Worm (Caenorhabditis elegans) whole organism, early embryonic: ENCODE results near the gene math-33.
"Not testable (repeated sequence)": the region's sequence is repeated elsewhere in the genome, so short reads cannot be mapped to it uniquely, and the experiment has no call there.

ENCODE experiments used
- B0310.2 ChIP-seq: sonication (generic microtip); optimal IDR thresholded peaks from 2 replicates; lab custom pipeline; 2016; ENCODE audit warnings: mild to moderate bottlenecking, missing genetic modification characterization, missing compliant biosample characterization
- F13C5.2 ChIP-seq: sonication (generic microtip); optimal IDR thresholded peaks from 2 replicates; lab custom pipeline; 2017; ENCODE audit warnings: mild to moderate bottlenecking, missing genetic modification characterization, inconsistent platforms, missing compliant biosample characterization
- aly-1 ChIP-seq: sonication (generic microtip); optimal IDR thresholded peaks from 2 replicates; lab custom pipeline; 2016; ENCODE audit warnings: missing genetic modification characterization, missing compliant biosample characterization
- ama-1 ChIP-seq: fragments of 150-350 bp; optimal IDR thresholded peaks from 2 replicates; lab custom pipeline; 2014
- ceh-13 ChIP-seq: fragments of 200-800 bp; sonication (Bioruptor generic); optimal IDR thresholded peaks from 2 replicates; lab custom pipeline; 2018; ENCODE audit warnings: mild to moderate bottlenecking, missing genetic modification characterization, missing compliant biosample characterization
- ceh-36 ChIP-seq: sonication (generic microtip); optimal IDR thresholded peaks from 2 replicates; lab custom pipeline; 2016; ENCODE audit warnings: missing genetic modification characterization, inconsistent platforms, missing compliant biosample characterization
- ets-7 ChIP-seq: sonication (generic microtip); optimal IDR thresholded peaks from 2 replicates; lab custom pipeline; 2016; ENCODE audit warnings: missing genotype, missing genetic modification characterization, missing compliant biosample characterization
- flt-1 ChIP-seq: fragments of 200-800 bp; sonication (Bioruptor generic); IDR thresholded peaks from 2 replicates; pipeline ENCODE4 v1.3.6; 2022; ENCODE audit warnings: missing genetic modification characterization, missing compliant biosample characterization
- hmbx-1 ChIP-seq: sonication (generic microtip); optimal IDR thresholded peaks from 2 replicates; lab custom pipeline; 2016; ENCODE audit warnings: mild to moderate bottlenecking, missing genetic modification characterization, missing compliant biosample characterization
- hmg-4 ChIP-seq: fragments of 200-800 bp; sonication (Bioruptor generic); optimal IDR thresholded peaks from 2 replicates; lab custom pipeline; 2018; ENCODE audit warnings: mild to moderate bottlenecking, missing genetic modification characterization, missing compliant biosample characterization
- hnd-1 ChIP-seq: sonication (generic microtip); optimal IDR thresholded peaks from 2 replicates; lab custom pipeline; 2016; ENCODE audit warnings: missing genetic modification characterization, missing compliant biosample characterization
- pes-1 ChIP-seq: fragments of 200-800 bp; sonication (Bioruptor generic); IDR thresholded peaks from 2 replicates; pipeline ENCODE4 v1.3.6; 2022; ENCODE audit warnings: missing genetic modification reagents, missing genetic modification characterization, missing compliant biosample characterization
- scrt-1 ChIP-seq: fragments of 200-800 bp; sonication (Bioruptor generic); IDR thresholded peaks from 2 replicates; pipeline ENCODE4 v1.3.6; 2022; ENCODE audit warnings: missing genetic modification characterization, missing compliant biosample characterization
- sea-1 ChIP-seq: fragments of 200-800 bp; sonication (Bioruptor generic); conservative IDR thresholded peaks from 2 replicates; pipeline ENCODE4 v1.3.6; 2022; ENCODE audit warnings: missing genetic modification characterization, missing compliant biosample characterization
- tbx-11 ChIP-seq: fragments of 200-800 bp; sonication (Bioruptor generic); IDR thresholded peaks from 2 replicates; pipeline ENCODE4 v1.3.6; 2022; ENCODE audit warnings: missing genetic modification characterization, missing compliant biosample characterization
- tbx-37 ChIP-seq: fragments of 200-800 bp; sonication (Bioruptor generic); conservative IDR thresholded peaks from 2 replicates; pipeline ENCODE4 v1.3.6; 2022; ENCODE audit warnings: missing genetic modification reagents, missing genetic modification characterization, missing compliant biosample characterization
- tra-4 ChIP-seq: sonication (generic microtip); optimal IDR thresholded peaks from 2 replicates; lab custom pipeline; 2017; ENCODE audit warnings: missing genetic modification characterization, missing compliant biosample characterization

math-33 gene

DNA sequence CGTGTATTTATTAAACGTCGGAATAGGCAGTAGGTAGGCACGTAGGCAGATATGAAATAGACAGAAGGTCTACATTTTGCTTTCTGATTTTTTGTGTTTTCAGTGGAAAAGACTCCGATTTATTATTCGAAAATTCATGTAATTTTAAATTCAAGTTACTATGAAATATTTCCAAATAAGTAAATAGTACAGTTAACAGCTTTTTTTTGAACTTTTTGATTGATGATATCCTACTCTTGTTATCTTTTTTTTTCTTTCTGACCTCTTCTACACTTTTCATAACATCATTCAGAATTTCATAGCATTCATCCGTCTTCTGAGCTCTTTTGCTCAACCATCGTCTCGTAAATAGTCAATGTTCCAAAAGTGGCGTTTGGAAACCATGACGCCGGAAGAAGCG is 15.1 kb upstream of the math-33 start, which contains the start of gene cdkl-1:
Gene cdkl-1, plus strand, starts transcription at position 301 of the 400 bp plus-strand sequence.
- TF ChIP-seq sea-1 (no peak), ceh-36 (tag; lab: Kevin White, UChicago) (no peak)

DNA sequence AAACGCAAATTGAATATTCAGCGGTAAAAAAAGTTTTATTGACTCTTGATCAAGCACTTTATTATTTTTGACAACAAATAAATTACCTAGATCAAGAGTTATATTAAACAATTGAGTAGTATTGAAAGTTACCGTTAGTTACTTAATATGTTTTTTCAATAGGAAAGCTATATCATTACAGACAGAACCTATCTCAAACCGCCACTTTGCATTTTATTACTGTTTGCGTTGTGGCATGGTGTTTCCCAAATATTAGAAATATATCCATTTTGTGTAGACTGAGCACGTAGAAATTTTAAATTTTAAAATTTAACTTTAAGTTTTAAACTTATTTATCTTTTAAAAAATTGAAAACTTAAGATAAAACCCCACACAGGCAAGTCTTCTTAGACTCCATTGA is 9.3 kb upstream of the math-33 start:
- TF ChIP-seq tbx-11: no peak
- no peak for TF ChIP-seq hnd-1 (tag; lab: Kevin White, UChicago)
- no peak for TF ChIP-seq F13C5.2 (tag; lab: Kevin White, UChicago)
- TF ChIP-seq ceh-36 (tag; lab: Kevin White, UChicago): no peak

- not testable (repeated sequence) for TF ChIP-seq hmbx-1 (tag; lab: Kevin White, UChicago); aly-1; ama-1 (lab: Kevin White, UChicago)
Observed at ce11 chrV:11109647-11110046, 4.1 kb upstream of the math-33 start, which contains the start of gene Y42A5A.5. Gene Y42A5A.5 (minus strand): TSS chrV:11109747.

DNA sequence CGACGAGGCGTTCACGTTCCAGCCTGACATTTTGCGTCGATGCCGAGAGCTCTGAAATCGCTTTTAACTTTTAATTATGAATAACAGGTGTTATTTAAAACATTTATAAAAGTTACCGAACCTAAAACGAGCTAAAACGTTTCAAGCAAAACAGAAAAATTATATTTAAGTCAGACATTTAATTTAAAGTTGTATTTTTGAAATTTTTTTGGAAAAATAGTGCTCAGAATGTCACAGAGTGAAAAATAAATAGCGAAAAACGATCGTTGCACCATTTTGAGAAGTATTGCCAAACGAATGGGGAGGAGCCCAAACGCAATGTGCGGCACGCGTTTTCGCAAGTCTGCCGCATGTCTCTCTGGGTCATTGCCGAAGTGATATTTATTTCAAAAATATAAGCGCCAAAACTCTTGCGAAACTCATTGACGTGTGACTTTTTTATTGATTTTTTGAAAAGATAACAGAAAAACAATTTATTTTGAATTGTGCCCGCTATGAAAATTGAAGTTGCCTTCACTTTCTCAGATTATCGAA is 599 bp upstream of the math-33 start, which contains the start of gene erfa-3:
Gene erfa-3, minus strand, starts transcription at position 51 of the 534 bp plus-strand sequence.
- TF ChIP-seq tbx-37 (peak; percentile 61; the same call in 1 of the 2 replicates), aly-1 (peak; percentile 76), tra-4 (tag; lab: Kevin White, UChicago) (peak; percentile 62), hmbx-1 (tag; lab: Kevin White, UChicago) (peak; percentile 48), pes-1 (GFP tag; lab: Robert Waterston, UW) (no peak), hnd-1 (tag; lab: Kevin White, UChicago) (peak; percentile 55), ceh-13 (peak; percentile 60), sea-1 (peak; percentile 70; the same call in 1 of the 2 replicates), ets-7 (tag; lab: Kevin White, UChicago) (peak; percentile 53), flt-1 (GFP tag; lab: Robert Waterston, UW) (peak; percentile 49; the same call in 1 of the 2 replicates), B0310.2 (no peak), ceh-36 (tag; lab: Kevin White, UChicago) (peak; percentile 51), F13C5.2 (tag; lab: Kevin White, UChicago) (peak; percentile 91), ama-1 (lab: Kevin White, UChicago) (no peak), scrt-1 (GFP tag; lab: Robert Waterston, UW) (peak; percentile 51; the same call in 1 of the 2 replicates), tbx-11 (peak; percentile 74; the same call in 1 of the 2 replicates), hmg-4 (GFP tag; lab: Kevin White, UChicago) (peak; percentile 56)

DNA sequence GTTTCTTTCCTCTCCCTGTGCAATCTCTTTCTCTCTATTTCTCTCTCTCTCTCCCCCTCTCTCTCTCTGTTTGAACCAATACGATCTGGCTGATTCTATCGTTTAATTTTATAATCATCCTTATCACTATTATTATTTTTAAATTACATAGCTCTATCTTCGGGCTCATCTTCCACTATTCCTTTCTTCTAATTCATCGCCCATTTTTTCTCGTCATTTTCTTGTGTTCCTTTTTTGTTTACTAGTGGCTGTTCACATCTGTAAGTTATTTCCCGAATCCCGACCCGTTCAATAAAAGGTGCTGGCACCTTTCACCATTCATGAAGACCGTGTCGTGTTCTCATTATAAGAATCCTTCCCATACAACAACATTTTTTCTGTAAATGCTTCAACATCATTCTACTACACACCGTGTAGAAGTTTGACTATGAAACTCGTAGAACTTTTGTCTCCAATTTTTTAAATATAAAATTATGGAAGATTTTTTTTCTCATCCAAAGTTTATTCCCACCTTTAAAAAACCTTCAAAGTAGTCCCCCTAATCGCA is 4.5 kb downstream of the math-33 start:
- TF ChIP-seq hmg-4 (GFP tag; lab: Kevin White, UChicago) (no peak), hmbx-1 (tag; lab: Kevin White, UChicago) (no peak), pes-1 (GFP tag; lab: Robert Waterston, UW) (no peak), sea-1 (no peak), tbx-11 (no peak), aly-1 (no peak), tra-4 (tag; lab: Kevin White, UChicago) (no peak), hnd-1 (tag; lab: Kevin White, UChicago) (no peak), tbx-37 (no peak), ama-1 (lab: Kevin White, UChicago) (no peak), flt-1 (GFP tag; lab: Robert Waterston, UW) (no peak), ets-7 (tag; lab: Kevin White, UChicago) (no peak), B0310.2 (no peak), scrt-1 (GFP tag; lab: Robert Waterston, UW) (no peak), ceh-36 (tag; lab: Kevin White, UChicago) (no peak), ceh-13 (no peak), F13C5.2 (tag; lab: Kevin White, UChicago) (no peak)

DNA sequence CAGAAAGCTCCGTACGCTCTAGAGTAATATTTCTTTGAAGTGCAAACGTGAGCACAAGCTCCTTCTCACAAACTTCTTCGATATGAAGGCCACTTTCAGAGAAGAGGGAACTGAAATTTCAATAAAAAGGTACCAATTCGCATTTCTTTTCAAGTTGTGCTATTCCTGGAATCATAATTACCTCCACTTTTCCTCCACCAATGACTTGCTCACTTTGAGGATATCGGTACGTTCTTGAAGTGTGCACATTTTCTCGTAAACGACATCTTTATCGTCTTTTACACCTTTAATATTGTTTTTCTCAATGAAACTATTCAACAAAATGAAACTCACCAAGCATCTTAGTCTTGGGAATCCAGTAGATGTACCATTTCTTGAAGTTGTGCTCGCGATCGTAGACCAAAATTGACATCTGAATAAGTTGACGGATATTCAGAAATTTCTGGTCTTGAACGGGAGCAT is 5.6 kb downstream of the math-33 start, which contains the start of gene scb-1:
Gene scb-1, minus strand, starts transcription at position 412 of the 462 bp plus-strand sequence.
- no peak for TF ChIP-seq B0310.2
- TF ChIP-seq ama-1 (lab: Kevin White, UChicago): no peak

- TF ChIP-seq B0310.2 (no peak), hmg-4 (GFP tag; lab: Kevin White, UChicago) (no peak), F13C5.2 (tag; lab: Kevin White, UChicago) (no peak), ets-7 (tag; lab: Kevin White, UChicago) (no peak), ceh-13 (no peak), scrt-1 (GFP tag; lab: Robert Waterston, UW) (no peak), hmbx-1 (tag; lab: Kevin White, UChicago) (no peak), tbx-11 (no peak), tbx-37 (no peak), ama-1 (lab: Kevin White, UChicago) (no peak), flt-1 (GFP tag; lab: Robert Waterston, UW) (no peak), hnd-1 (tag; lab: Kevin White, UChicago) (no peak), sea-1 (no peak), aly-1 (no peak), tra-4 (tag; lab: Kevin White, UChicago) (no peak), ceh-36 (tag; lab: Kevin White, UChicago) (no peak)
Observed at ce11 chrV:11121247-11121646, 7.5 kb downstream of the math-33 start.

DNA sequence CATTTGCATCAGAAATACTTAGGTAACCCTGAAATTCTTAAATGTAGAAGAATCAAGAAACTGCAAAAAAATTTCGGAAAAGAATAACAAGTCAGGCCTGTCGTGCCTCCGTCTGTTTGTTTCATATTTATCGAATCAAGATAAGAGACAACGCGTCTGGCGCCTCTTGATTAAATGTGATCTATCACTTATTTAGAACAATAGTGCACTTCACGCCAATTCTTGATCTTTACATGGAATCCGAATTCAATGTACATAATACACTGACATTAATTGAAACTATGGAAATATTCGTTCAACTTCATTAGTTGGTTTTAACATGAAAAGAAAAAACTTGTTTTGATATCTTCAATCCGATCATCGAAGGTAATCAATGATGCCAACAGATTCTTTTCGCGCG is 8.8 kb downstream of the math-33 start, which contains the start of gene mboa-2:
Gene mboa-2, minus strand, starts transcription at position 28 of the 400 bp plus-strand sequence.
- TF ChIP-seq ceh-13 (no peak), sea-1 (no peak), pes-1 (GFP tag; lab: Robert Waterston, UW) (no peak), ets-7 (tag; lab: Kevin White, UChicago) (no peak), tbx-11 (no peak), tbx-37 (no peak)
